Worm (Caenorhabditis elegans) whole organism, L4/young adult: ENCODE results near the gene ZC262.4.
"Not testable (repeated sequence)": the region's sequence is repeated elsewhere in the genome, so short reads cannot be mapped to it uniquely, and the experiment has no call there.

Source experiments
- W03F9.2 ChIP-seq: fragments of 150-350 bp; optimal IDR thresholded peaks from 2 replicates; lab custom pipeline; 2014; ENCODE audit warnings: missing biosample characterization, missing genetic modification characterization
- dao-5 ChIP-seq: sonication (generic microtip); optimal IDR thresholded peaks from 2 replicates; lab custom pipeline; 2016; ENCODE audit warnings: missing genotype, missing genetic modification characterization, moderate library complexity, missing compliant biosample characterization
- him-1 ChIP-seq: sonication (generic microtip); optimal IDR thresholded peaks from 2 replicates; lab custom pipeline; 2016; ENCODE audit warnings: missing genotype, missing genetic modification reagents, missing genetic modification characterization, missing compliant biosample characterization

DNA sequence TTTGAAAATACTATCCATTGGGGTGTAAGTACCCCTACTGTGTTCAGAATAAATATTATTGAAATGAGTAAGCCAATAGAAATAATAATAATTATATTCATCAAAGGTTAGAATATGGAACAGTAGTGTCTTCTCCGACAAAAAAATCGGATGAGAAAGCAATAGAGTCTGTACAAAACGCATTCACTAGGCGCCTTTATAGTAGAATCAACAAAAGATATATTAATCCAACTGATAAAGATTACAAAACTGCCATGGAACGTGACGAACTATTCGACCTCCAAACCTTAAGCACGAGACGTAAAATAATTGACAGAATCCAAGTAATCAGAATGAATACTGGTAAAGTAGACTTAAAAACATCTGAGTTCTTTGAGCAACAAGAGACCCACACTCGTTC is 13.5 kb upstream of the ZC262.4 start, which contains the start of gene clc-29:
- TF ChIP-seq dao-5 (tag; lab: Kevin White, UChicago); him-1; W03F9.2: not testable (repeated sequence)
